Worm (Caenorhabditis elegans) whole organism, L2 larva: ENCODE measurements around the gene nsph-3.2.

Source experiments
- C34F6.9 ChIP-seq: fragments of 150-350 bp; optimal IDR thresholded peaks from 2 replicates; lab custom pipeline; 2014; ENCODE audit warnings: missing biosample characterization, missing genetic modification characterization
- F13H6.1 ChIP-seq: sonication (generic microtip); optimal IDR thresholded peaks from 2 replicates; lab custom pipeline; 2016; ENCODE audit warnings: missing genetic modification characterization, missing compliant biosample characterization
- R02D3.7 ChIP-seq: fragments of 150-350 bp; optimal IDR thresholded peaks from 2 replicates; lab custom pipeline; 2014; ENCODE audit warnings: missing biosample characterization, missing genetic modification characterization
- Y55F3AM.14 ChIP-seq: fragments of 200-800 bp; sonication (Bioruptor generic); optimal IDR thresholded peaks from 2 replicates; lab custom pipeline; 2018; ENCODE audit warnings: mild to moderate bottlenecking, missing genetic modification characterization, missing compliant biosample characterization
- ZK546.5 ChIP-seq: sonication (generic microtip); optimal IDR thresholded peaks from 2 replicates; lab custom pipeline; 2017; ENCODE audit warnings: missing biosample characterization, missing genetic modification characterization
- alr-1 ChIP-seq: fragments of 150-350 bp; optimal IDR thresholded peaks from 2 replicates; lab custom pipeline; 2014; ENCODE audit warnings: missing biosample characterization, missing genetic modification characterization
- blmp-1 ChIP-seq: sonication (generic microtip); optimal IDR thresholded peaks from 2 replicates; lab custom pipeline; 2017; ENCODE audit warnings: missing genetic modification characterization, mild to moderate bottlenecking, missing compliant biosample characterization, antibody characterized with exemption, moderate library complexity; ENCODE audit not compliant: insufficient read depth
- crh-2 ChIP-seq: sonication (generic microtip); optimal IDR thresholded peaks from 2 replicates; lab custom pipeline; 2017; ENCODE audit warnings: missing biosample characterization, missing genetic modification characterization
- egl-27 ChIP-seq: sonication (generic microtip); optimal IDR thresholded peaks from 3 replicates; lab custom pipeline; 2017; ENCODE audit warnings: missing biosample characterization, missing genetic modification reagents, missing genetic modification characterization
- elt-1 ChIP-seq: fragments of 150-350 bp; optimal IDR thresholded peaks from 2 replicates; lab custom pipeline; 2014; ENCODE audit warnings: missing biosample characterization, missing genetic modification characterization
- elt-3 ChIP-seq: sonication (generic microtip); optimal IDR thresholded peaks from 2 replicates; lab custom pipeline; 2017; ENCODE audit warnings: missing biosample characterization, missing genetic modification characterization
- gmeb-1 ChIP-seq: fragments of 150-350 bp; optimal IDR thresholded peaks from 2 replicates; lab custom pipeline; 2014; ENCODE audit warnings: missing biosample characterization, missing genetic modification characterization
- lin-11 ChIP-seq: fragments of 150-350 bp; sonication (generic microtip); optimal IDR thresholded peaks from 2 replicates; lab custom pipeline; 2014; ENCODE audit warnings: missing biosample characterization, missing genetic modification characterization, inconsistent platforms, mixed read lengths
- lin-13 ChIP-seq: fragments of 150-350 bp; optimal IDR thresholded peaks from 2 replicates; lab custom pipeline; 2014; ENCODE audit warnings: missing biosample characterization, missing genetic modification reagents, missing genetic modification characterization
- lsy-2 ChIP-seq, 2 experiments: fragments of 150-350 bp in 1 of 2; sonication (generic microtip) in 1 of 2; optimal IDR thresholded peaks; 2 replicates each; lab custom pipeline; 2014 to 2017; ENCODE audit warnings: missing biosample characterization in 2 of 2, missing genetic modification characterization in 2 of 2
- mab-5 ChIP-seq: fragments of 150-350 bp; optimal IDR thresholded peaks from 2 replicates; lab custom pipeline; 2014; ENCODE audit warnings: missing biosample characterization, missing genetic modification characterization
- mbf-1 ChIP-seq: sonication (generic microtip); optimal IDR thresholded peaks from 2 replicates; lab custom pipeline; 2017; ENCODE audit warnings: missing biosample characterization, missing genetic modification characterization
- mdl-1 ChIP-seq, 2 experiments: fragments of 150-350 bp in 1 of 2; sonication (generic microtip) in 1 of 2; optimal IDR thresholded peaks; 2 replicates each; lab custom pipeline; 2017; ENCODE audit warnings: missing biosample characterization in 2 of 2, missing genetic modification characterization in 2 of 2
- nhr-10 ChIP-seq: sonication (generic microtip); optimal IDR thresholded peaks from 2 replicates; lab custom pipeline; 2017; ENCODE audit warnings: missing biosample characterization, missing genetic modification characterization
- nhr-11 ChIP-seq: fragments of 150-350 bp; optimal IDR thresholded peaks from 2 replicates; lab custom pipeline; 2014; ENCODE audit warnings: missing biosample characterization, missing genetic modification characterization
- nhr-129 ChIP-seq: fragments of 150-350 bp; optimal IDR thresholded peaks from 2 replicates; lab custom pipeline; 2014; ENCODE audit warnings: missing biosample characterization, missing genetic modification characterization
- nhr-21 ChIP-seq: fragments of 150-350 bp; optimal IDR thresholded peaks from 2 replicates; lab custom pipeline; 2014; ENCODE audit warnings: missing biosample characterization, missing genetic modification characterization
- nhr-23 ChIP-seq: fragments of 150-350 bp; optimal IDR thresholded peaks from 2 replicates; lab custom pipeline; 2014; ENCODE audit warnings: missing biosample characterization, missing genetic modification reagents, missing genetic modification characterization
- nhr-237 ChIP-seq: fragments of 150-350 bp; optimal IDR thresholded peaks from 2 replicates; lab custom pipeline; 2014; ENCODE audit warnings: missing biosample characterization, missing genetic modification characterization
- nhr-25 ChIP-seq: fragments of 150-350 bp; sonication (generic microtip); optimal IDR thresholded peaks from 3 replicates; lab custom pipeline; 2014; ENCODE audit warnings: missing biosample characterization, missing genetic modification characterization
- nhr-6 ChIP-seq: fragments of 150-350 bp; optimal IDR thresholded peaks from 2 replicates; lab custom pipeline; 2014; ENCODE audit warnings: missing biosample characterization, missing genetic modification characterization
- nhr-77 ChIP-seq: fragments of 150-350 bp; optimal IDR thresholded peaks from 2 replicates; lab custom pipeline; 2014; ENCODE audit warnings: missing biosample characterization, missing genetic modification characterization
- peb-1 ChIP-seq: fragments of 150-350 bp; optimal IDR thresholded peaks from 2 replicates; lab custom pipeline; 2014; ENCODE audit warnings: missing biosample characterization, missing genetic modification characterization
- sem-4 ChIP-seq: fragments of 150-350 bp; optimal IDR thresholded peaks from 2 replicates; lab custom pipeline; 2014; ENCODE audit warnings: missing biosample characterization, missing genetic modification reagents, missing genetic modification characterization
- sma-9 ChIP-seq, 2 experiments: fragments of 150-350 bp in 1 of 2; sonication (generic microtip) in 1 of 2; optimal IDR thresholded peaks; 2 replicates each; lab custom pipeline; 2014 to 2016; ENCODE audit warnings: missing genetic modification characterization in 2 of 2, mild to moderate bottlenecking in 1 of 2, missing biosample characterization in 1 of 2, missing compliant biosample characterization in 1 of 2, missing genetic modification reagents in 1 of 2, moderate library complexity in 1 of 2
- snpc-4 ChIP-seq: fragments of 150-350 bp; optimal IDR thresholded peaks from 2 replicates; lab custom pipeline; 2014; ENCODE audit warnings: missing biosample characterization, missing genetic modification characterization
- unc-39 ChIP-seq: fragments of 150-350 bp; optimal IDR thresholded peaks from 2 replicates; lab custom pipeline; 2014; ENCODE audit warnings: missing biosample characterization, missing genetic modification characterization
- unc-62 ChIP-seq: fragments of 150-350 bp; optimal IDR thresholded peaks from 2 replicates; lab custom pipeline; 2014; ENCODE audit warnings: missing biosample characterization, missing genetic modification reagents, missing genetic modification characterization
- zag-1 ChIP-seq: fragments of 150-350 bp; optimal IDR thresholded peaks from 2 replicates; lab custom pipeline; 2014; ENCODE audit warnings: missing biosample characterization, missing genetic modification characterization
- ztf-11 ChIP-seq: sonication (generic microtip); optimal IDR thresholded peaks from 2 replicates; lab custom pipeline; 2017; ENCODE audit warnings: missing biosample characterization, missing genetic modification characterization

The nsph-3.2 gene

ce11 chrIV:10129957-10130356 lies 17.3 kb downstream of the nsph-3.2 start, which contains the start of gene glt-3:
glt-3 (plus strand) TSS chrIV:10130257.
- TF ChIP-seq ztf-11 (tag; lab: Kevin White, UChicago): no peak
- TF ChIP-seq sem-4 (tag; lab: Kevin White, UChicago): no peak
- no peak for TF ChIP-seq nhr-23 (tag; lab: Kevin White, UChicago)
- TF ChIP-seq nhr-6 (tag; lab: Kevin White, UChicago): no peak
- TF ChIP-seq lin-11 (tag; lab: Kevin White, UChicago): no peak
- TF ChIP-seq elt-1: no peak
- TF ChIP-seq Y55F3AM.14 (GFP tag; lab: Kevin White, UChicago): no peak
- no peak for TF ChIP-seq zag-1 (tag; lab: Kevin White, UChicago)
- no peak for TF ChIP-seq mdl-1 (tag; optimal IDR thresholded peaks at IDR 0.05; lab: Kevin White, UChicago)
- TF ChIP-seq mbf-1 (tag; lab: Kevin White, UChicago): no peak
- no peak for TF ChIP-seq lsy-2 (tag; optimal IDR thresholded peaks at IDR 0.05; lab: Kevin White, UChicago)
- no peak for TF ChIP-seq nhr-77 (tag; lab: Kevin White, UChicago)
- no peak for TF ChIP-seq alr-1 (tag; lab: Kevin White, UChicago)
- TF ChIP-seq nhr-11 (tag; lab: Kevin White, UChicago): no peak

- no peak for TF ChIP-seq nhr-129 (tag; lab: Kevin White, UChicago)
- TF ChIP-seq nhr-77 (tag; lab: Kevin White, UChicago): no peak
- TF ChIP-seq R02D3.7 (tag; lab: Kevin White, UChicago): no peak
- TF ChIP-seq elt-1: no peak
- TF ChIP-seq nhr-25 (tag; lab: Kevin White, UChicago): no peak
- no peak for TF ChIP-seq nhr-10 (tag; lab: Kevin White, UChicago)
- TF ChIP-seq mab-5: no peak
- TF ChIP-seq unc-62: no peak
- TF ChIP-seq C34F6.9 (tag; lab: Kevin White, UChicago): no peak
- no peak for TF ChIP-seq sma-9 (GFP tag; optimal IDR thresholded peaks at IDR 0.05; lab: Kevin White, UChicago)
- TF ChIP-seq sma-9 (tag; optimal IDR thresholded peaks at IDR 0.05; lab: Kevin White, UChicago): no peak
- no peak for TF ChIP-seq snpc-4 (tag; lab: Kevin White, UChicago)
- TF ChIP-seq crh-2: no peak
- no peak for TF ChIP-seq blmp-1
- TF ChIP-seq nhr-21 (tag; lab: Kevin White, UChicago): no peak
- no peak for TF ChIP-seq F13H6.1 (tag; lab: Kevin White, UChicago)
Measured at ce11 chrIV:10135817-10136216, 23.1 kb downstream of the nsph-3.2 start, which contains the start of gene K08F4.5. K08F4.5 (minus strand) TSS chrIV:10135917.

- no peak for TF ChIP-seq F13H6.1 (tag; lab: Kevin White, UChicago)
- no peak for TF ChIP-seq Y55F3AM.14 (GFP tag; lab: Kevin White, UChicago)
- no peak for TF ChIP-seq nhr-11 (tag; lab: Kevin White, UChicago)
- TF ChIP-seq lin-11 (tag; lab: Kevin White, UChicago): no peak
Measured at ce11 chrIV:10137804-10138203, 25.1 kb downstream of the nsph-3.2 start, which contains the start of gene K08F4.12. K08F4.12 (plus strand) TSS chrIV:10138104.

ce11 chrIV:10140143-10140542 lies 27.5 kb downstream of the nsph-3.2 start, which contains the start of gene gst-3:
gst-3 (minus strand) TSS chrIV:10140243.
- TF ChIP-seq ZK546.5 (tag; lab: Kevin White, UChicago) (no peak), unc-39 (tag; lab: Kevin White, UChicago) (no peak), R02D3.7 (tag; lab: Kevin White, UChicago) (no peak), nhr-237 (tag; lab: Kevin White, UChicago) (no peak), snpc-4 (tag; lab: Kevin White, UChicago) (no peak), F13H6.1 (tag; lab: Kevin White, UChicago) (no peak), alr-1 (tag; lab: Kevin White, UChicago) (no peak), elt-3 (no peak), lin-13 (GFP tag; lab: Kevin White, UChicago) (no peak), mbf-1 (tag; lab: Kevin White, UChicago) (no peak), nhr-11 (tag; lab: Kevin White, UChicago) (no peak), gmeb-1 (tag; lab: Kevin White, UChicago) (no peak), mab-5 (no peak), egl-27 (tag; lab: Kevin White, UChicago) (no peak), peb-1 (tag; lab: Kevin White, UChicago) (no peak), Y55F3AM.14 (GFP tag; lab: Kevin White, UChicago) (no peak), lsy-2 (tag; optimal IDR thresholded peaks at IDR 0.05; lab: Kevin White, UChicago) (no peak), zag-1 (tag; lab: Kevin White, UChicago) (no peak), sem-4 (tag; lab: Kevin White, UChicago) (no peak)
